Fruit fly (Drosophila melanogaster): ENCODE data around the gene yellow-f.
A peak's percentile ranks its signal among the peaks of the same experiment; 100 is the strongest.

Gene yellow-f

dm6 chr3R:12960929-12961855 is 31.8 kb downstream of the yellow-f start, which contains the start of gene Spc25:
Spc25 (plus strand) TSS chr3R:12961745.
- peak; percentile 15 for TF ChIP-seq CG17801 (GFP tag; optimal IDR thresholded peaks at IDR 0.05; ENCODE audit: partially characterized antibody)

- TF ChIP-seq CG17801 (GFP tag; optimal IDR thresholded peaks at IDR 0.05; ENCODE audit: partially characterized antibody), result no peak
Measured at dm6 chr3R:12960227-12960626, 32.8 kb downstream of the yellow-f start.

DNA sequence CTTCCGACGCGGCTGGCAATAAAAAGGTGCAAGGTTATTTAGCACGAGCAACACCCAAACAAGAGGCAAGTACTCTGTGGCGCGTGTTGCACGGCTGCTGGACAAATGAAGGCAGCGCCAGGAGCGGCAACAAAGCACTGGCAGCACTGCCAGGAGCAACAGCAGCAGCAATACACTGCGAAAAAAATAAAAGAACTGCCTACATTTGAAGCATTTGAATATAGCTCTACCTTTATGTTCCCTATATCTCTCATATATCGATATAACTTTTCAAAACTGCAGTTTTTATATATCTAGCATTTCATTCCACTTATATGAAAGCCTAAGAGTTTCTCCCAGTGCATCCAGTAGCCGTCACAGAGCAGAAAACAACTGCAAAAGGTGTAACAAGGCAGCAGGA is 35.6 kb downstream of the yellow-f start:
- no peak for TF ChIP-seq CG17801 (GFP tag; optimal IDR thresholded peaks at IDR 0.05; ENCODE audit: partially characterized antibody)
